Worm (Caenorhabditis elegans) whole organism, mixed stage, embryonic: ENCODE results near the gene srbc-34.

Source experiments
- nhr-12 ChIP-seq: fragments of 150-350 bp; optimal IDR thresholded peaks from 2 replicates; lab custom pipeline; 2014; ENCODE audit warnings: missing biosample characterization, missing genetic modification characterization
- unc-62 ChIP-seq: fragments of 150-350 bp; optimal IDR thresholded peaks from 2 replicates; lab custom pipeline; 2014; ENCODE audit warnings: missing biosample characterization, missing genetic modification reagents, missing genetic modification characterization

DNA sequence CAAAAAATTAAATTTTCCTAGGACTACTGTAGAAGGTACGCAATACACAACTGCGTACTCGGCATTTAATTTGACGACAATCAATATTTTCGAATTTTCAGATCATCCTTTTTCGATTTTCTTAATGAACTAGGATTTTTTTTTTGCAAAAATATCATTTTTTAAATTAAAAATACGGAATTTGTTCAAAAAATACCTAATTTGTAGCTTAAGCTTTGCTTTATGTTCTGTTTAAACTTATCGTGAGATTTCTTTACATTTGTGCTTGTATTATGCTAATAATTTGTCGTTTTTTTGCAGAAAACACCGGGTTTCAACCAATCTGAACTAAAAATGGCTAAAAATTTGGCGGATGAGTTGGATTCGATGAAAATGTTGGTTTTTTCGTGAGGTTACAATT is 9.4 kb upstream of the srbc-34 start, which contains the start of gene ftr-1:
- no peak for TF ChIP-seq nhr-12 (tag; lab: Kevin White, UChicago)
- no peak for TF ChIP-seq unc-62 (GFP tag; lab: Kevin White, UChicago)
